Fruit fly (Drosophila melanogaster) whole organism, embryonic: Measurements from ENCODE around the gene Mfe2.
A peak's percentile ranks its signal among the peaks of the same experiment; 100 is the strongest.

Experiments
- Adf1 ChIP-seq: fragments of 200-800 bp; sonication (Bioruptor generic); IDR thresholded peaks from 2 replicates; pipeline ENCODE4 v1.3.6; 2022; ENCODE audit warnings: missing biosample characterization, missing genetic modification characterization
- Asciz ChIP-seq: fragments of 200-800 bp; sonication (Bioruptor generic); optimal IDR thresholded peaks from 2 replicates; lab custom pipeline; 2017; ENCODE audit warnings: missing biosample characterization, mild to moderate bottlenecking, missing genetic modification characterization, missing genetic modification reagents
- B-H1 ChIP-seq: fragments of 200-800 bp; sonication (Bioruptor generic); IDR thresholded peaks from 3 replicates; pipeline ENCODE4 v1.3.6; 2022; ENCODE audit warnings: missing biosample characterization, missing genetic modification characterization
- B-H2 ChIP-seq: fragments of 200-800 bp; sonication (Bioruptor generic); optimal IDR thresholded peaks from 2 replicates; lab custom pipeline; 2018; ENCODE audit warnings: missing biosample characterization, mild to moderate bottlenecking, missing genetic modification characterization
- CG10543 ChIP-seq: fragments of 200-800 bp; sonication (Bioruptor generic); optimal IDR thresholded peaks from 3 replicates; lab custom pipeline; 2017; ENCODE audit warnings: missing biosample characterization, mild to moderate bottlenecking, missing genetic modification characterization, moderate library complexity
- CG11560 ChIP-seq: fragments of 200-800 bp; sonication (Bioruptor generic); IDR thresholded peaks from 3 replicates; pipeline ENCODE4 v1.3.6; 2022; ENCODE audit warnings: missing biosample characterization, missing genetic modification characterization
- CG11696 ChIP-seq: fragments of 200-800 bp; sonication (Bioruptor generic); IDR thresholded peaks from 2 replicates; pipeline ENCODE4 v1.3.6; 2022; ENCODE audit warnings: missing biosample characterization, missing genetic modification characterization
- CG13424 ChIP-seq: fragments of 200-800 bp; sonication (Bioruptor generic); optimal IDR thresholded peaks from 2 replicates; lab custom pipeline; 2019; ENCODE audit warnings: missing biosample characterization, mild to moderate bottlenecking, missing genetic modification characterization, moderate library complexity
- CG13775 ChIP-seq: fragments of 200-800 bp; sonication (Bioruptor generic); optimal IDR thresholded peaks from 3 replicates; lab custom pipeline; 2017; ENCODE audit warnings: missing biosample characterization, mild to moderate bottlenecking, missing genetic modification characterization
- CG14014 ChIP-seq: fragments of 200-800 bp; sonication (Bioruptor generic); IDR thresholded peaks from 2 replicates; pipeline ENCODE4 v1.3.6; 2022; ENCODE audit warnings: missing biosample characterization, missing genetic modification characterization
- CG15073 ChIP-seq: fragments of 200-800 bp; sonication (Bioruptor generic); optimal IDR thresholded peaks from 2 replicates; lab custom pipeline; 2016; ENCODE audit warnings: missing biosample characterization, missing genetic modification characterization
- CG15514 ChIP-seq: fragments of 200-800 bp; sonication (Bioruptor generic); optimal IDR thresholded peaks from 3 replicates; lab custom pipeline; 2017; ENCODE audit warnings: missing biosample characterization, missing genetic modification characterization, mild to moderate bottlenecking, moderate library complexity, missing genetic modification reagents
- CG1647 ChIP-seq: fragments of 200-800 bp; sonication (Bioruptor generic); optimal IDR thresholded peaks from 3 replicates; lab custom pipeline; 2016; ENCODE audit warnings: missing biosample characterization, missing genetic modification characterization
- CG16779 ChIP-seq: fragments of 200-800 bp; sonication (Bioruptor generic); IDR thresholded peaks from 2 replicates; pipeline ENCODE4 v1.3.6; 2022; ENCODE audit warnings: missing biosample characterization, missing genetic modification characterization
- CG16815 ChIP-seq: fragments of 200-800 bp; sonication (Bioruptor generic); optimal IDR thresholded peaks from 3 replicates; lab custom pipeline; 2017; ENCODE audit warnings: missing biosample characterization, mild to moderate bottlenecking, missing genetic modification characterization
- CG17186 ChIP-seq: fragments of 200-800 bp; sonication (Bioruptor generic); optimal IDR thresholded peaks from 3 replicates; lab custom pipeline; 2017; ENCODE audit warnings: missing biosample characterization, missing genetic modification reagents, missing genetic modification characterization
- CG17912 ChIP-seq: fragments of 200-800 bp; sonication (Bioruptor generic); optimal IDR thresholded peaks from 2 replicates; lab custom pipeline; 2018; ENCODE audit warnings: missing biosample characterization, mild to moderate bottlenecking, missing genetic modification characterization
- CG1832 ChIP-seq: fragments of 200-800 bp; sonication (Bioruptor generic); optimal IDR thresholded peaks from 2 replicates; lab custom pipeline; 2017; ENCODE audit warnings: missing biosample characterization, mild to moderate bottlenecking, missing genetic modification characterization, inconsistent platforms
- CG2678 ChIP-seq: fragments of 200-800 bp; sonication (Bioruptor generic); optimal IDR thresholded peaks from 3 replicates; lab custom pipeline; 2019; ENCODE audit warnings: missing biosample characterization, mild to moderate bottlenecking, missing genetic modification characterization, moderate library complexity
- CG31224 ChIP-seq: fragments of 200-800 bp; sonication (Bioruptor generic); IDR thresholded peaks from 2 replicates; pipeline ENCODE4 v1.3.6; 2022; ENCODE audit warnings: missing biosample characterization, missing genetic modification characterization
- CG3281 ChIP-seq: fragments of 200-800 bp; sonication (Bioruptor generic); optimal IDR thresholded peaks from 3 replicates; lab custom pipeline; 2017; ENCODE audit warnings: missing biosample characterization, mild to moderate bottlenecking, missing genetic modification characterization
- CG4424 ChIP-seq: fragments of 200-800 bp; sonication (Bioruptor generic); optimal IDR thresholded peaks from 3 replicates; lab custom pipeline; 2016; ENCODE audit warnings: missing biosample characterization, missing genetic modification characterization
- CG6175 ChIP-seq: fragments of 200-800 bp; sonication (Bioruptor generic); IDR thresholded peaks from 3 replicates; pipeline ENCODE4 v1.3.6; 2022; ENCODE audit warnings: missing biosample characterization, missing genetic modification characterization
- CG7271 ChIP-seq: fragments of 200-800 bp; sonication (Bioruptor generic); optimal IDR thresholded peaks from 2 replicates; lab custom pipeline; 2018; ENCODE audit warnings: missing biosample characterization, mild to moderate bottlenecking, missing genetic modification characterization, moderate library complexity
- CG7928 ChIP-seq: fragments of 200-800 bp; sonication (Bioruptor generic); optimal IDR thresholded peaks from 2 replicates; lab custom pipeline; 2017; ENCODE audit warnings: missing biosample characterization, mild to moderate bottlenecking, missing genetic modification characterization
- CG8924 ChIP-seq: fragments of 200-800 bp; optimal IDR thresholded peaks from 3 replicates; lab custom pipeline; 2019; ENCODE audit warnings: missing biosample characterization, mild to moderate bottlenecking, missing genetic modification characterization, moderate library complexity
- CG9797 ChIP-seq: fragments of 200-800 bp; sonication (Bioruptor generic); optimal IDR thresholded peaks from 3 replicates; lab custom pipeline; 2018; ENCODE audit warnings: missing biosample characterization, mild to moderate bottlenecking, missing genetic modification characterization
- CkIIα-i1 ChIP-seq: fragments of 200-800 bp; sonication (Bioruptor generic); IDR thresholded peaks from 2 replicates; pipeline ENCODE4 v1.3.6; 2022; ENCODE audit warnings: missing biosample characterization, missing genetic modification characterization
- Dbx ChIP-seq: fragments of 200-800 bp; sonication (Bioruptor generic); IDR thresholded peaks from 3 replicates; pipeline ENCODE4 v1.3.6; 2022; ENCODE audit warnings: missing biosample characterization, missing genetic modification characterization
- Doc3 ChIP-seq: fragments of 200-800 bp; sonication (Bioruptor generic); IDR thresholded peaks from 3 replicates; pipeline ENCODE4 v1.3.6; 2022; ENCODE audit warnings: missing biosample characterization, missing genetic modification characterization; ENCODE audit not compliant: partially characterized antibody
- Eip74EF ChIP-seq, 2 experiments: fragments of 200-800 bp in 1 of 2; fragments of >200 bp in 1 of 2; sonication (Bioruptor generic) in 1 of 2; optimal IDR thresholded peaks; 2 replicates each; lab custom pipeline; 2017 to 2019; ENCODE audit warnings: missing biosample characterization in 2 of 2, missing genetic modification characterization in 2 of 2, mild to moderate bottlenecking in 1 of 2, moderate library complexity in 1 of 2
- Ets97D ChIP-seq: fragments of 200-800 bp; sonication (Bioruptor generic); optimal IDR thresholded peaks from 3 replicates; lab custom pipeline; 2016; ENCODE audit warnings: missing biosample characterization, missing genetic modification characterization
- Hr51 ChIP-seq, 2 experiments: fragments of 200-800 bp; sonication (Bioruptor generic); optimal IDR thresholded peaks; 2 replicates in 1 of 2; 3 replicates in 1 of 2; lab custom pipeline; 2016 to 2018; ENCODE audit warnings: missing biosample characterization in 2 of 2, missing genetic modification characterization in 2 of 2, mild to moderate bottlenecking in 1 of 2, moderate library complexity in 1 of 2
- MBD-R2 ChIP-seq: fragments of 200-800 bp; sonication (Bioruptor generic); IDR thresholded peaks from 2 replicates; pipeline ENCODE4 v1.3.6; 2022; ENCODE audit warnings: missing biosample characterization, missing genetic modification characterization
- Neu2 ChIP-seq: fragments of 200-800 bp; sonication (Bioruptor generic); optimal IDR thresholded peaks from 3 replicates; lab custom pipeline; 2016; ENCODE audit warnings: missing biosample characterization, missing genetic modification characterization, borderline replicate concordance
- PHDP ChIP-seq: fragments of 200-800 bp; sonication (Bioruptor generic); optimal IDR thresholded peaks from 3 replicates; lab custom pipeline; 2018; ENCODE audit warnings: missing biosample characterization, mild to moderate bottlenecking, missing genetic modification characterization, moderate library complexity
- Sin3A ChIP-seq: fragments of >200 bp; optimal IDR thresholded peaks from 2 replicates; lab custom pipeline; 2018
- Stat92E ChIP-seq, 3 experiments: fragments of >200 bp in 2 of 3; fragments of 200-800 bp in 1 of 3; sonication (Bioruptor generic) in 1 of 3; optimal IDR thresholded peaks; 2 replicates each; lab custom pipeline; 2017 to 2019; ENCODE audit warnings: missing biosample characterization in 3 of 3, missing genetic modification characterization in 3 of 3, mild to moderate bottlenecking in 1 of 3, moderate library complexity in 1 of 3
- Vsx1 ChIP-seq: fragments of 200-800 bp; sonication (Bioruptor generic); optimal IDR thresholded peaks from 2 replicates; lab custom pipeline; 2017; ENCODE audit warnings: missing biosample characterization, mild to moderate bottlenecking, missing genetic modification characterization, missing genetic modification reagents
- dan ChIP-seq: fragments of 200-800 bp; sonication (Bioruptor generic); IDR thresholded peaks from 2 replicates; pipeline ENCODE4 v1.3.6; 2022; ENCODE audit warnings: missing biosample characterization, missing genetic modification characterization
- dmrt99B ChIP-seq: fragments of 200-800 bp; sonication (Bioruptor generic); optimal IDR thresholded peaks from 2 replicates; lab custom pipeline; 2018; ENCODE audit warnings: missing biosample characterization, mild to moderate bottlenecking, missing genetic modification characterization, moderate library complexity
- exex ChIP-seq: fragments of 200-800 bp; sonication (Bioruptor generic); optimal IDR thresholded peaks from 4 replicates; lab custom pipeline; 2018; ENCODE audit warnings: missing biosample characterization, mild to moderate bottlenecking, missing genetic modification characterization, moderate library complexity
- ftz-f1 ChIP-seq: fragments of 200-800 bp; sonication (Bioruptor generic); optimal IDR thresholded peaks from 2 replicates; lab custom pipeline; 2016; ENCODE audit warnings: missing biosample characterization, missing genetic modification characterization
- grn ChIP-seq: fragments of 200-800 bp; sonication (Bioruptor generic); optimal IDR thresholded peaks from 3 replicates; lab custom pipeline; 2017; ENCODE audit warnings: missing biosample characterization, missing genetic modification characterization
- jumu ChIP-seq: fragments of 200-800 bp; sonication (Bioruptor generic); optimal IDR thresholded peaks from 3 replicates; lab custom pipeline; 2016; ENCODE audit warnings: missing biosample characterization, missing genetic modification characterization
- nerfin-2 ChIP-seq: fragments of 200-800 bp; sonication (Bioruptor generic); IDR thresholded peaks from 2 replicates; pipeline ENCODE4 v1.3.6; 2022; ENCODE audit warnings: missing biosample characterization, missing genetic modification characterization; ENCODE audit not compliant: partially characterized antibody
- stc ChIP-seq: fragments of 200-800 bp; sonication (Bioruptor generic); IDR thresholded peaks from 2 replicates; pipeline ENCODE4 v1.3.6; 2022; ENCODE audit warnings: missing biosample characterization, missing genetic modification characterization
- sug ChIP-seq: fragments of 200-800 bp; optimal IDR thresholded peaks from 2 replicates; lab custom pipeline; 2019; ENCODE audit warnings: missing biosample characterization, mild to moderate bottlenecking, missing genetic modification characterization, moderate library complexity
- tap ChIP-seq: fragments of 200-800 bp; optimal IDR thresholded peaks from 3 replicates; lab custom pipeline; 2019; ENCODE audit warnings: missing biosample characterization, mild to moderate bottlenecking, missing genetic modification characterization, moderate library complexity
- zen2 ChIP-seq: fragments of 200-800 bp; sonication (Bioruptor generic); IDR thresholded peaks from 3 replicates; pipeline ENCODE4 v1.3.6; 2022; ENCODE audit warnings: missing biosample characterization, missing genetic modification characterization; ENCODE audit not compliant: partially characterized antibody

Mfe2 gene

DNA sequence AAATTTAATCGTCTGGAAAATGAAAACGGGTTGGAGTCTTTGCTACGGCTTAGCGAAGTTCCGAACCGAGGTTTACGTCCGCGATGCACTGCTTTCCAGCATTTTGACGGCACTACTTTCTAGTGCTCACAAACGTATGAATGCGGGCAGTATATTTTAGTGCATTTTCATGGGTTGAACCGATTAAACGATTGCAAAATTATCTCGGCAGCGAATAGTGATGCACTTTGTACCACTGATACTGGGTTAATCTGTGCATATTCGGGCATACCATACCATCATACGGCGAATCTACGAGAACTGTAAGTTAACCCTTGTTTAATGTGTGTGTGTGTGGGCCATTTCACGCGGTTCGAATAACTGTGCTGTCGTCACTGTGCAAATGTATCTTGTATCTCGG lies at the start of gene Mfe2 (continued):
- TF ChIP-seq PHDP (tag; lab: Kevin White, UChicago): no peak
- TF ChIP-seq CG10543: peak; percentile 64
- peak; percentile 66 for TF ChIP-seq MBD-R2 (GFP tag; lab: Robert Waterston, UW)
- 0 out of 2 replicates have a peak, but pooled peaks have one; percentile 15 for TF ChIP-seq nerfin-2
- no peak for TF ChIP-seq CG11696
- peak; percentile 78 for TF ChIP-seq Dbx (GFP tag; lab: Robert Waterston, UW)
- peak; percentile 88 for TF ChIP-seq Ets97D (GFP tag; lab: Kevin White, UChicago)
- peak in 1 of 3 experiments; percentile 13 for TF ChIP-seq Stat92E (GFP tag; optimal IDR thresholded peaks at IDR 0.05; lab: Kevin White, UChicago)
- TF ChIP-seq sug (tag; lab: Kevin White, UChicago): peak; percentile 32
- peak in 1 of 2 experiments; percentile 41 for TF ChIP-seq Hr51 (GFP tag; optimal IDR thresholded peaks at IDR 0.05; lab: Kevin White, UChicago)
- TF ChIP-seq Asciz: no peak
- peak; percentile 67 for TF ChIP-seq grn (GFP tag; lab: Kevin White, UChicago)
- peak; percentile 26 for TF ChIP-seq CG16815
- TF ChIP-seq CkIIα-i1 (GFP tag; lab: Robert Waterston, UW): no peak
- peak; percentile 3 for TF ChIP-seq CG13424
- TF ChIP-seq B-H2 (GFP tag; lab: Kevin White, UChicago): peak; percentile 77
- 0 out of 2 replicates have a peak, but pooled peaks have one; percentile 30 for TF ChIP-seq CG14014
- no peak for TF ChIP-seq CG13775
- peak; percentile 52 for TF ChIP-seq exex (tag; lab: Kevin White, UChicago)
- no peak for TF ChIP-seq tap (tag; lab: Kevin White, UChicago)
- peak; percentile 44 for TF ChIP-seq CG7928 (GFP tag; lab: Kevin White, UChicago)
- peak; percentile 70; the same call in 2 of the 3 replicates for TF ChIP-seq CG11560 (tag; lab: Robert Waterston, UW)
- no peak for TF ChIP-seq dan
- no peak for TF ChIP-seq zen2 (GFP tag; lab: Robert Waterston, UW)
- TF ChIP-seq CG8924: peak; percentile 42
- peak; percentile 85 for TF ChIP-seq CG9797
- TF ChIP-seq CG1647 (GFP tag; lab: Kevin White, UChicago): peak; percentile 44
- TF ChIP-seq CG4424 (GFP tag; lab: Kevin White, UChicago): peak; percentile 33
- peak; percentile 38 for TF ChIP-seq CG17912 (GFP tag; lab: Kevin White, UChicago)
- TF ChIP-seq dmrt99B (tag; lab: Kevin White, UChicago): no peak
- no peak for TF ChIP-seq CG2678 (tag; lab: Kevin White, UChicago)
- TF ChIP-seq CG3281 (GFP tag; lab: Kevin White, UChicago): no peak
- no peak for TF ChIP-seq stc (GFP tag; lab: Robert Waterston, UW)
- TF ChIP-seq Doc3 (GFP tag; lab: Robert Waterston, UW): no peak
- TF ChIP-seq CG6175: 0 out of 3 replicates have a peak, but pooled peaks have one; percentile 11
- TF ChIP-seq CG17186: peak; percentile 64
- no peak for TF ChIP-seq CG31224
- TF ChIP-seq jumu (GFP tag; lab: Kevin White, UChicago): peak; percentile 60
- peak; percentile 86 for TF ChIP-seq CG15514 (GFP tag; lab: Kevin White, UChicago)
- TF ChIP-seq CG15073 (GFP tag; lab: Kevin White, UChicago): no peak
- peak; percentile 29 for TF ChIP-seq Sin3A (lab: Kevin White, UChicago)
- no peak for TF ChIP-seq Neu2 (GFP tag; lab: Kevin White, UChicago)
- TF ChIP-seq Vsx1: no peak
- no peak for TF ChIP-seq Eip74EF (GFP tag; optimal IDR thresholded peaks at IDR 0.05; lab: Kevin White, UChicago)
- no peak for TF ChIP-seq CG16779
- TF ChIP-seq CG7271 (tag; lab: Kevin White, UChicago): no peak
- TF ChIP-seq ftz-f1 (GFP tag; lab: Kevin White, UChicago): peak; percentile 11
- TF ChIP-seq B-H1 (GFP tag; lab: Robert Waterston, UW): no peak
- TF ChIP-seq Adf1 (GFP tag; lab: Robert Waterston, UW): peak; percentile 37; the same call in 1 of the 2 replicates
- no peak for TF ChIP-seq CG1832
